Worm (Caenorhabditis elegans) whole organism, L4 larva: ENCODE results near the gene eif-2Balpha.

Experiments used
- D1046.2 ChIP-seq: fragments of 200-800 bp; sonication (Bioruptor generic); IDR thresholded peaks from 2 replicates; pipeline ENCODE4 v1.3.6; 2022; ENCODE audit warnings: missing genetic modification characterization, missing compliant biosample characterization
- F37D6.2 ChIP-seq: sonication (generic microtip); optimal IDR thresholded peaks from 2 replicates; lab custom pipeline; 2016; ENCODE audit warnings: mild to moderate bottlenecking, missing genetic modification characterization, missing compliant biosample characterization
- R02D3.7 ChIP-seq: fragments of 150-350 bp; sonication (generic microtip); optimal IDR thresholded peaks from 3 replicates; lab custom pipeline; 2014; ENCODE audit warnings: missing biosample characterization, missing genetic modification characterization
- Y105C5A.15 ChIP-seq: fragments of 200-800 bp; sonication (Bioruptor generic); IDR thresholded peaks from 2 replicates; pipeline ENCODE4 v1.3.6; 2022; ENCODE audit warnings: missing genetic modification characterization, missing compliant biosample characterization
- Y48G9A.11 ChIP-seq: fragments of 200-800 bp; sonication (Bioruptor generic); IDR thresholded peaks from 2 replicates; pipeline ENCODE4 v1.3.6; 2022; ENCODE audit warnings: missing genetic modification reagents, missing genetic modification characterization, missing compliant biosample characterization
- ZK337.2 ChIP-seq: fragments of 200-800 bp; sonication (Bioruptor generic); IDR thresholded peaks from 2 replicates; pipeline ENCODE4 v1.3.6; 2022; ENCODE audit warnings: missing genetic modification reagents, missing genetic modification characterization, missing compliant biosample characterization
- aha-1 ChIP-seq: fragments of 150-350 bp; peaks from one replicate; lab custom pipeline; 2014; ENCODE audit warnings: missing biosample characterization, missing genetic modification characterization
- arid-1 ChIP-seq: fragments of 200-800 bp; sonication (Bioruptor generic); conservative IDR thresholded peaks from 2 replicates; pipeline ENCODE4 v1.3.6; 2022; ENCODE audit warnings: missing genetic modification reagents, missing genetic modification characterization, missing compliant biosample characterization
- ceh-32 ChIP-seq: sonication (generic microtip); optimal IDR thresholded peaks from 2 replicates; lab custom pipeline; 2016; ENCODE audit warnings: mild to moderate bottlenecking, missing genetic modification characterization, missing compliant biosample characterization; ENCODE audit not compliant: poor library complexity
- cey-2 ChIP-seq: sonication (generic microtip); optimal IDR thresholded peaks from 3 replicates; lab custom pipeline; 2017; ENCODE audit warnings: missing genetic modification characterization, mild to moderate bottlenecking, missing compliant biosample characterization, antibody characterized with exemption, borderline replicate concordance; ENCODE audit not compliant: insufficient read depth
- daf-12 ChIP-seq: fragments of 150-350 bp; optimal IDR thresholded peaks from 2 replicates; lab custom pipeline; 2014; ENCODE audit warnings: missing biosample characterization, missing genetic modification reagents, missing genetic modification characterization
- daf-19 ChIP-seq: fragments of 200-800 bp; sonication (Bioruptor generic); conservative IDR thresholded peaks from 2 replicates; pipeline ENCODE4 v1.3.6; 2022; ENCODE audit warnings: missing genetic modification characterization, missing compliant biosample characterization
- dmd-8 ChIP-seq: fragments of 200-800 bp; sonication (Bioruptor generic); IDR thresholded peaks from 2 replicates; pipeline ENCODE4 v1.3.6; 2022; ENCODE audit warnings: missing genetic modification characterization, missing compliant biosample characterization
- dmd-9 ChIP-seq: fragments of 200-800 bp; sonication (Bioruptor generic); IDR thresholded peaks from 2 replicates; pipeline ENCODE4 v1.3.6; 2022; ENCODE audit warnings: missing genetic modification reagents, missing genetic modification characterization, missing compliant biosample characterization
- duxl-1 ChIP-seq: sonication (generic microtip); optimal IDR thresholded peaks from 2 replicates; lab custom pipeline; 2016; ENCODE audit warnings: mild to moderate bottlenecking, missing genetic modification characterization, moderate library complexity, missing compliant biosample characterization; ENCODE audit not compliant: poor library complexity
- dve-1 ChIP-seq: sonication (generic microtip); optimal IDR thresholded peaks from 2 replicates; lab custom pipeline; 2017; ENCODE audit warnings: antibody characterized with exemption, mild to moderate bottlenecking, missing genetic modification characterization, missing compliant biosample characterization; ENCODE audit not compliant: insufficient read depth
- gei-8 ChIP-seq: fragments of 200-800 bp; sonication (Bioruptor generic); optimal IDR thresholded peaks from 2 replicates; lab custom pipeline; 2018; ENCODE audit warnings: mild to moderate bottlenecking, missing genetic modification characterization, missing compliant biosample characterization
- hlh-30 ChIP-seq: sonication (generic microtip); optimal IDR thresholded peaks from 2 replicates; lab custom pipeline; 2017; ENCODE audit warnings: antibody characterized with exemption, mild to moderate bottlenecking, missing genetic modification characterization, missing compliant biosample characterization; ENCODE audit not compliant: insufficient read depth
- hmg-1.1 ChIP-seq: fragments of 200-800 bp; sonication (Bioruptor generic); IDR thresholded peaks from 2 replicates; pipeline ENCODE4 v1.3.6; 2022; ENCODE audit warnings: missing genetic modification reagents, missing genetic modification characterization, missing compliant biosample characterization
- lin-29 ChIP-seq: fragments of 200-800 bp; sonication (Bioruptor generic); IDR thresholded peaks from 2 replicates; pipeline ENCODE4 v1.3.6; 2022; ENCODE audit warnings: missing genetic modification reagents, missing genetic modification characterization, missing compliant biosample characterization
- lin-38 ChIP-seq: fragments of 200-800 bp; sonication (Bioruptor generic); IDR thresholded peaks from 2 replicates; pipeline ENCODE4 v1.3.6; 2022; ENCODE audit warnings: missing genetic modification reagents, missing genetic modification characterization, missing compliant biosample characterization
- lsy-2 ChIP-seq, 2 experiments: fragments of 150-350 bp in 1 of 2; sonication (generic microtip) in 1 of 2; optimal IDR thresholded peaks; 2 replicates each; lab custom pipeline; 2014 to 2017; ENCODE audit warnings: missing biosample characterization in 2 of 2, missing genetic modification characterization in 2 of 2
- madf-9 ChIP-seq: fragments of 200-800 bp; sonication (Bioruptor generic); conservative IDR thresholded peaks from 2 replicates; pipeline ENCODE4 v1.3.6; 2022; ENCODE audit warnings: missing genetic modification reagents, missing genetic modification characterization, missing compliant biosample characterization
- mdt-29 ChIP-seq: fragments of 200-800 bp; sonication (Bioruptor generic); IDR thresholded peaks from 2 replicates; pipeline ENCODE4 v1.3.6; 2022; ENCODE audit warnings: missing genetic modification reagents, missing genetic modification characterization, missing compliant biosample characterization
- mep-1 ChIP-seq: fragments of 150-350 bp; sonication (generic microtip); optimal IDR thresholded peaks from 3 replicates; lab custom pipeline; 2014; ENCODE audit warnings: missing biosample characterization, missing genetic modification characterization
- mxl-3 ChIP-seq: fragments of 200-800 bp; sonication (Bioruptor generic); optimal IDR thresholded peaks from 2 replicates; lab custom pipeline; 2018; ENCODE audit warnings: mild to moderate bottlenecking, missing genetic modification characterization, missing compliant biosample characterization
- nhr-111 ChIP-seq: fragments of 200-800 bp; sonication (Bioruptor generic); optimal IDR thresholded peaks from 2 replicates; lab custom pipeline; 2018; ENCODE audit warnings: mild to moderate bottlenecking, missing genetic modification characterization, missing compliant biosample characterization
- nhr-25 ChIP-seq: sonication (generic microtip); optimal IDR thresholded peaks from 2 replicates; lab custom pipeline; 2017; ENCODE audit warnings: missing genetic modification characterization, mild to moderate bottlenecking, missing compliant biosample characterization, antibody characterized with exemption, moderate library complexity, borderline replicate concordance; ENCODE audit not compliant: insufficient read depth
- nhr-28 ChIP-seq: fragments of 150-350 bp; optimal IDR thresholded peaks from 2 replicates; lab custom pipeline; 2014; ENCODE audit warnings: missing biosample characterization, missing genetic modification characterization
- nhr-6 ChIP-seq: fragments of 150-350 bp; optimal IDR thresholded peaks from 2 replicates; lab custom pipeline; 2014; ENCODE audit warnings: missing biosample characterization, missing genetic modification characterization
- nhr-76 ChIP-seq: fragments of 150-350 bp; optimal IDR thresholded peaks from 2 replicates; lab custom pipeline; 2014; ENCODE audit warnings: missing biosample characterization, missing genetic modification characterization
- set-16 ChIP-seq: fragments of 200-800 bp; sonication (Bioruptor generic); IDR thresholded peaks from 2 replicates; pipeline ENCODE4 v1.3.6; 2022; ENCODE audit warnings: missing genetic modification reagents, missing genetic modification characterization, missing compliant biosample characterization
- snpc-1.2 ChIP-seq: fragments of 200-800 bp; sonication (Bioruptor generic); IDR thresholded peaks from 2 replicates; pipeline ENCODE4 v1.3.6; 2022; ENCODE audit warnings: missing genetic modification reagents, missing genetic modification characterization, missing compliant biosample characterization
- spr-3 ChIP-seq: fragments of 200-800 bp; sonication (Bioruptor generic); optimal IDR thresholded peaks from 2 replicates; lab custom pipeline; 2018; ENCODE audit warnings: mild to moderate bottlenecking, missing genetic modification characterization, missing compliant biosample characterization
- tra-1 ChIP-seq: fragments of 200-800 bp; sonication (Bioruptor generic); IDR thresholded peaks from 2 replicates; pipeline ENCODE4 v1.3.6; 2022; ENCODE audit warnings: missing genetic modification reagents, missing genetic modification characterization, missing compliant biosample characterization
- unc-130 ChIP-seq: sonication (generic microtip); optimal IDR thresholded peaks from 2 replicates; lab custom pipeline; 2016; ENCODE audit warnings: missing genetic modification reagents, missing genetic modification characterization, missing compliant biosample characterization
- unc-62 ChIP-seq, 3 experiments: fragments of 150-350 bp in 1 of 3; sonication (generic microtip); optimal IDR thresholded peaks in 2 of 3; peaks in 1 of 3; 1 replicate in 1 of 3; 2 replicates in 2 of 3; lab custom pipeline; 2014 to 2017; ENCODE audit warnings: missing biosample characterization in 3 of 3, missing genetic modification characterization in 3 of 3, missing genetic modification reagents in 3 of 3, missing genotype in 1 of 3
- zag-1 ChIP-seq: fragments of 150-350 bp; optimal IDR thresholded peaks from 2 replicates; lab custom pipeline; 2014; ENCODE audit warnings: missing biosample characterization, missing genetic modification characterization

eif-2Balpha gene

DNA sequence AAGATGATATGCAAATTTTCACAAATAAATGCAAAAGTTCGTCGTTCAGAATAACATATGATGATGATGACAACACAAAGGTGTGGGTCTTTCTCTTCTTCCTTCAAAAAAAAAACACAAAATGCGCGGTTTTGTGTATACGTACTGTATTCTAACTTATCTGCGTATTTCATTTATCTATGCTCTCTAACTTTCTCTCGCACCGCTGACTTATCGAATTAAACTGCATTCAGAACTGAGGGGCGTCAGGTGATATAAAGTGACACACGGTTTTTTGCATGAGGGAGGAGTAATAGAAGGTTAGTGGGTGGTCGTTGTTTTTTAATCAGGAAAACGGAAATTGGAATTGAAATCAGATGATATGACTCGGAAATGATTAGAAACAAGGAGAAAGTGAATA, 42.7 kb upstream of the eif-2Balpha start, which contains the start of gene sod-4 (continued):
- TF ChIP-seq set-16 (GFP tag; lab: Robert Waterston, UW): no peak
- TF ChIP-seq duxl-1 (tag; lab: Kevin White, UChicago): no peak
- no peak for TF ChIP-seq spr-3
- TF ChIP-seq mep-1: peak; percentile 10
- no peak for TF ChIP-seq madf-9
- no peak for TF ChIP-seq F37D6.2
- no peak for TF ChIP-seq nhr-25
- TF ChIP-seq mdt-29 (GFP tag; lab: Robert Waterston, UW): no peak
- no peak for TF ChIP-seq ZK337.2 (GFP tag; lab: Robert Waterston, UW)
- peak; percentile 51; the same call in 1 of the 2 replicates for TF ChIP-seq tra-1
- peak; percentile 36 for TF ChIP-seq cey-2
- TF ChIP-seq nhr-76: no peak

DNA sequence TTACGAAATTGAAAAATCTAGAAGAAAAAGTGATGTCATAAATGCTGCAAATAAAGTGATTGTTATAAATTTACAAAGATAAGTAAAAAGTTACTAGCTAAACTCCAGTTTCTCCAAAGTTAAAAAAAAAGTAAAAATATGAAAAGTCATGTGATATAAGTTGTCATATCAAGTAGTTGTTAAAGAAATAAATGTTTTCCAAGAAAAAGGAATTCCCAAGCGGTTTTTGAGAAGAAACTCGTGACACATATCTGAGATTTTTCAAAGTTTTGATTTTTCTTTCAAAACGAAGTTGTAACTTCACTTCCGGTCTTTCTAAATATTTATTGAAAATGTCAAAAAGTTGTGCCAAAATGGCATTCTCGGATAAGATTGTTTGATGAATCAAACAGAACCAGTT, 41.8 kb upstream of the eif-2Balpha start:
- no peak for TF ChIP-seq lin-29
- TF ChIP-seq lsy-2 (tag; optimal IDR thresholded peaks at IDR 0.05; lab: Kevin White, UChicago): peak in 1 of 2 experiments; percentile 38
- TF ChIP-seq madf-9: no peak
- no peak for TF ChIP-seq ceh-32 (tag; lab: Kevin White, UChicago)
- TF ChIP-seq mep-1: peak; percentile 42
- peak; percentile 21 for TF ChIP-seq hlh-30 (tag; lab: Kevin White, UChicago)
- TF ChIP-seq hmg-1.1: no peak
- TF ChIP-seq zag-1 (tag; lab: Kevin White, UChicago): no peak
- TF ChIP-seq gei-8 (GFP tag; lab: Kevin White, UChicago): no peak
- TF ChIP-seq Y105C5A.15 (GFP tag; lab: Robert Waterston, UW): no peak
- no peak for TF ChIP-seq nhr-111 (GFP tag; lab: Kevin White, UChicago)
- TF ChIP-seq daf-19: no peak
- TF ChIP-seq unc-62 (GFP tag; optimal IDR thresholded peaks at IDR 0.05 in 1 of 2; lab: Kevin White, UChicago): peak in 1 of 2 experiments; percentile 83
- no peak for TF ChIP-seq unc-62 (tag; optimal IDR thresholded peaks at IDR 0.05; lab: Kevin White, UChicago)
- no peak for TF ChIP-seq R02D3.7 (tag; lab: Kevin White, UChicago)
- no peak for TF ChIP-seq nhr-25

- TF ChIP-seq nhr-28 (tag; lab: Kevin White, UChicago) (peak; percentile 65), mxl-3 (GFP tag; lab: Kevin White, UChicago) (peak; percentile 33), aha-1 (tag; lab: Kevin White, UChicago) (peak; percentile 85), dmd-9 (GFP tag; lab: Robert Waterston, UW) (no peak), nhr-6 (no peak), dmd-8 (GFP tag; lab: Robert Waterston, UW) (no peak), dve-1 (tag; lab: Kevin White, UChicago) (peak; percentile 10), unc-62 (GFP tag; optimal IDR thresholded peaks at IDR 0.05 in 1 of 2; lab: Kevin White, UChicago) (peak in 1 of 2 experiments; percentile 96), unc-62 (tag; optimal IDR thresholded peaks at IDR 0.05; lab: Kevin White, UChicago) (no peak), nhr-25 (peak; percentile 11), lsy-2 (tag; optimal IDR thresholded peaks at IDR 0.05; lab: Kevin White, UChicago) (peak in 1 of 2 experiments; percentile 31), daf-12 (tag; lab: Kevin White, UChicago) (no peak)
Measured at ce11 chrIII:9502155-9502714, 40.7 kb upstream of the eif-2Balpha start.

DNA sequence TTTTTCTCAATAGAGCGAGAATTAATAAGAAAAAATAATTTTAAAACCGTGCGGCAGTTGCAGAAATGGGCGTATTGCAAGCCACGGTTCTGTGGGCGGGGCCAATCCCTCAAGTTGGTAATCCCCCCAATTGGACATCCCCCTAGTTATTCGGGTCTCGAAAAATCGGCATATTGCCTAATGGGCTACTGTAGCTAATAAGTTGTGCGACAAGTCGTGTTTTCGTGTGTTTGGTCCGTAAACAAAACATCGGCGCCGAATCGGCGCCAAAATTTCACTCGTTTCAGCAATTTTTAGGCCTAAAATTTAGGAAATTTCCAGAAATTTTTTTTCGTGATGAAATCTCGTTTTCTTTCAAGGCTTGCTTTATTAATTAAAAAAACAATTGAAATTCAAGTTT, 38.6 kb upstream of the eif-2Balpha start:
- TF ChIP-seq arid-1 (GFP tag; lab: Robert Waterston, UW) (0 out of 2 replicates have a peak, but pooled peaks have one; percentile 5), dmd-9 (GFP tag; lab: Robert Waterston, UW) (0 out of 2 replicates have a peak, but pooled peaks have one; percentile 28), mxl-3 (GFP tag; lab: Kevin White, UChicago) (no peak), unc-130 (GFP tag; lab: Kevin White, UChicago) (peak; percentile 65), lin-38 (GFP tag; lab: Robert Waterston, UW) (peak; percentile 61), D1046.2 (GFP tag; lab: Robert Waterston, UW) (no peak), snpc-1.2 (GFP tag; lab: Robert Waterston, UW) (peak; percentile 67; the same call in 1 of the 2 replicates), Y48G9A.11 (GFP tag; lab: Robert Waterston, UW) (peak; percentile 54; the same call in 1 of the 2 replicates)
- TF ChIP-seq, all 104 proteins: peak for 6
